Worm (Caenorhabditis elegans) whole organism, young adult: Measurements from ENCODE around the gene nhr-214.

ENCODE experiments used
- B0019.2 ChIP-seq: fragments of 200-800 bp; sonication (Bioruptor generic); conservative IDR thresholded peaks from 2 replicates; pipeline ENCODE4 v1.3.6; 2022; ENCODE audit warnings: missing genetic modification reagents, missing genetic modification characterization, missing compliant biosample characterization
- B0035.1 ChIP-seq: sonication (generic microtip); optimal IDR thresholded peaks from 2 replicates; lab custom pipeline; 2016; ENCODE audit warnings: missing genetic modification characterization, mild to moderate bottlenecking, missing compliant biosample characterization, missing genotype, missing genetic modification reagents
- D2030.7 ChIP-seq: fragments of 200-800 bp; sonication (Bioruptor generic); IDR thresholded peaks from 2 replicates; pipeline ENCODE4 v1.3.6; 2022; ENCODE audit warnings: missing genetic modification reagents, missing genetic modification characterization, missing compliant biosample characterization
- F10E7.11 ChIP-seq: sonication (generic microtip); optimal IDR thresholded peaks from 2 replicates; lab custom pipeline; 2017; ENCODE audit warnings: mild to moderate bottlenecking, missing genetic modification characterization, moderate library complexity, missing compliant biosample characterization
- F22D6.2 ChIP-seq: sonication (generic microtip); optimal IDR thresholded peaks from 2 replicates; lab custom pipeline; 2016; ENCODE audit warnings: mild to moderate bottlenecking, missing genetic modification characterization, missing compliant biosample characterization
- F39B2.1 ChIP-seq: fragments of 200-800 bp; sonication (Bioruptor generic); IDR thresholded peaks from 2 replicates; pipeline ENCODE4 v1.3.6; 2022; ENCODE audit warnings: missing genetic modification reagents, missing genetic modification characterization, missing compliant biosample characterization
- F49E8.2 ChIP-seq: sonication (generic microtip); optimal IDR thresholded peaks from 3 replicates; lab custom pipeline; 2017; ENCODE audit warnings: missing genetic modification characterization, mild to moderate bottlenecking, missing compliant biosample characterization, antibody characterized with exemption, moderate library complexity; ENCODE audit not compliant: insufficient read depth
- F55B11.4 ChIP-seq: sonication (generic microtip); optimal IDR thresholded peaks from 2 replicates; lab custom pipeline; 2016; ENCODE audit warnings: missing compliant biosample characterization, missing genetic modification characterization, borderline replicate concordance; ENCODE audit not compliant: insufficient read depth
- K11D2.4 ChIP-seq: fragments of 200-800 bp; sonication (Bioruptor generic); IDR thresholded peaks from 2 replicates; pipeline ENCODE4 v1.3.6; 2022; ENCODE audit warnings: missing genetic modification reagents, missing genetic modification characterization, missing compliant biosample characterization
- K12H6.12 ChIP-seq: fragments of 200-800 bp; sonication (Bioruptor generic); optimal IDR thresholded peaks from 2 replicates; lab custom pipeline; 2018; ENCODE audit warnings: mild to moderate bottlenecking, missing genetic modification characterization, missing compliant biosample characterization
- Y95B8A.8 ChIP-seq: fragments of 200-800 bp; sonication (Bioruptor generic); IDR thresholded peaks from 2 replicates; pipeline ENCODE4 v1.3.6; 2022; ENCODE audit warnings: missing genetic modification reagents, missing genetic modification characterization, missing compliant biosample characterization
- athp-1 ChIP-seq: sonication (generic microtip); optimal IDR thresholded peaks from 2 replicates; lab custom pipeline; 2017; ENCODE audit warnings: mild to moderate bottlenecking, missing genetic modification characterization, missing compliant biosample characterization
- attf-6 ChIP-seq: fragments of 200-800 bp; sonication (Bioruptor generic); IDR thresholded peaks from 2 replicates; pipeline ENCODE4 v1.3.6; 2022; ENCODE audit warnings: missing genetic modification reagents, missing genetic modification characterization, missing compliant biosample characterization
- bed-2 ChIP-seq: fragments of 200-800 bp; sonication (Bioruptor generic); IDR thresholded peaks from 2 replicates; pipeline ENCODE4 v1.3.6; 2022; ENCODE audit warnings: missing genetic modification reagents, missing genetic modification characterization, missing compliant biosample characterization
- cebp-1 ChIP-seq, 2 experiments: fragments of 200-800 bp in 1 of 2; sonication (Bioruptor generic) in 1 of 2; sonication (generic microtip) in 1 of 2; IDR thresholded peaks in 1 of 2; optimal IDR thresholded peaks in 1 of 2; 2 replicates each; pipeline versions ENCODE4 v1.3.6 to Lab custom; 2017 to 2022; ENCODE audit warnings: missing compliant biosample characterization in 2 of 2, missing genetic modification characterization in 2 of 2, mild to moderate bottlenecking in 1 of 2, missing genetic modification reagents in 1 of 2, moderate library complexity in 1 of 2
- ceh-27 ChIP-seq: fragments of 200-800 bp; sonication (Bioruptor generic); optimal IDR thresholded peaks from 2 replicates; lab custom pipeline; 2018; ENCODE audit warnings: mild to moderate bottlenecking, missing genetic modification characterization, moderate library complexity, missing compliant biosample characterization
- ceh-40 ChIP-seq: fragments of 200-800 bp; sonication (Bioruptor generic); IDR thresholded peaks from 2 replicates; pipeline ENCODE4 v1.3.6; 2022; ENCODE audit warnings: missing genetic modification characterization, missing compliant biosample characterization
- chd-7 ChIP-seq: sonication (generic microtip); optimal IDR thresholded peaks from 2 replicates; lab custom pipeline; 2016; ENCODE audit warnings: mild to moderate bottlenecking, missing genetic modification characterization, moderate library complexity, missing compliant biosample characterization
- dpff-1 ChIP-seq: sonication (generic microtip); optimal IDR thresholded peaks from 2 replicates; lab custom pipeline; 2017; ENCODE audit warnings: mild to moderate bottlenecking, missing genetic modification characterization, missing compliant biosample characterization
- dpl-1 ChIP-seq: fragments of 150-350 bp; optimal IDR thresholded peaks from 2 replicates; lab custom pipeline; 2014; ENCODE audit warnings: missing biosample characterization, missing genetic modification reagents, missing genetic modification characterization
- egl-18 ChIP-seq: fragments of 200-800 bp; sonication (Bioruptor generic); IDR thresholded peaks from 2 replicates; pipeline ENCODE4 v1.3.6; 2022; ENCODE audit warnings: missing genetic modification reagents, missing genetic modification characterization, missing compliant biosample characterization
- hlh-12 ChIP-seq: sonication (generic microtip); optimal IDR thresholded peaks from 2 replicates; lab custom pipeline; 2016; ENCODE audit warnings: missing genetic modification characterization, missing compliant biosample characterization
- hmg-20 ChIP-seq: fragments of 200-800 bp; sonication (Bioruptor generic); IDR thresholded peaks from 2 replicates; pipeline ENCODE4 v1.3.6; 2022; ENCODE audit warnings: missing genetic modification reagents, missing genetic modification characterization, missing compliant biosample characterization
- lag-1 ChIP-seq: fragments of 200-800 bp; sonication (Bioruptor generic); IDR thresholded peaks from 2 replicates; pipeline ENCODE4 v1.3.6; 2022; ENCODE audit warnings: missing genetic modification reagents, missing genetic modification characterization, missing compliant biosample characterization
- let-526 ChIP-seq: fragments of 200-800 bp; sonication (Bioruptor generic); IDR thresholded peaks from 2 replicates; pipeline ENCODE4 v1.3.6; 2022; ENCODE audit warnings: missing genetic modification reagents, missing genetic modification characterization, missing compliant biosample characterization
- lin-26 ChIP-seq: fragments of 200-800 bp; sonication (Bioruptor generic); IDR thresholded peaks from 2 replicates; pipeline ENCODE4 v1.3.6; 2022; ENCODE audit warnings: missing genetic modification reagents, missing genetic modification characterization, missing compliant biosample characterization
- lin-35 ChIP-seq, 3 experiments: fragments of 150-350 bp in 2 of 3; sonication (generic microtip) in 1 of 3; optimal IDR thresholded peaks; 2 replicates each; lab custom pipeline; 2014 to 2018; ENCODE audit warnings: missing biosample characterization in 3 of 3, missing genetic modification characterization in 3 of 3, missing genetic modification reagents in 3 of 3
- lin-54 ChIP-seq: fragments of 200-800 bp; sonication (Bioruptor generic); optimal IDR thresholded peaks from 2 replicates; lab custom pipeline; 2018; ENCODE audit warnings: mild to moderate bottlenecking, missing genetic modification characterization, missing compliant biosample characterization
- lir-1 ChIP-seq: fragments of 200-800 bp; sonication (Bioruptor generic); conservative IDR thresholded peaks from 2 replicates; pipeline ENCODE4 v1.3.6; 2022; ENCODE audit warnings: missing genetic modification reagents, missing genetic modification characterization, missing compliant biosample characterization
- lsl-1 ChIP-seq: fragments of 200-800 bp; sonication (Bioruptor generic); optimal IDR thresholded peaks from 2 replicates; lab custom pipeline; 2018; ENCODE audit warnings: mild to moderate bottlenecking, missing genetic modification characterization, moderate library complexity, missing compliant biosample characterization
- madf-10 ChIP-seq: sonication (generic microtip); optimal IDR thresholded peaks from 2 replicates; lab custom pipeline; 2016; ENCODE audit warnings: mild to moderate bottlenecking, missing genetic modification characterization, missing compliant biosample characterization
- madf-3 ChIP-seq: fragments of 200-800 bp; sonication (Bioruptor generic); IDR thresholded peaks from 2 replicates; pipeline ENCODE4 v1.3.6; 2022; ENCODE audit warnings: missing genetic modification reagents, missing genetic modification characterization, missing compliant biosample characterization
- madf-6 ChIP-seq: fragments of 200-800 bp; sonication (Bioruptor generic); IDR thresholded peaks from 2 replicates; pipeline ENCODE4 v1.3.6; 2022; ENCODE audit warnings: missing genetic modification reagents, missing genetic modification characterization, missing compliant biosample characterization
- mes-4 ChIP-seq: sonication (generic microtip); optimal IDR thresholded peaks from 2 replicates; lab custom pipeline; 2016; ENCODE audit warnings: missing genotype, missing genetic modification characterization, missing compliant biosample characterization
- nhr-120 ChIP-seq: fragments of 200-800 bp; sonication (Bioruptor generic); IDR thresholded peaks from 2 replicates; pipeline ENCODE4 v1.3.6; 2022; ENCODE audit warnings: missing genetic modification characterization, missing compliant biosample characterization
- nhr-179 ChIP-seq: sonication (generic microtip); optimal IDR thresholded peaks from 2 replicates; lab custom pipeline; 2016; ENCODE audit warnings: mild to moderate bottlenecking, missing genetic modification characterization, missing compliant biosample characterization
- rcor-1 ChIP-seq: fragments of 200-800 bp; sonication (Bioruptor generic); IDR thresholded peaks from 2 replicates; pipeline ENCODE4 v1.3.6; 2022; ENCODE audit warnings: missing genetic modification reagents, missing genetic modification characterization, missing compliant biosample characterization
- sdz-38 ChIP-seq: sonication (generic microtip); optimal IDR thresholded peaks from 2 replicates; lab custom pipeline; 2016; ENCODE audit warnings: missing genotype, missing genetic modification characterization, missing compliant biosample characterization
- snpc-1.3 ChIP-seq: sonication (generic microtip); optimal IDR thresholded peaks from 2 replicates; lab custom pipeline; 2017; ENCODE audit warnings: missing genetic modification characterization, mild to moderate bottlenecking, missing compliant biosample characterization, antibody characterized with exemption, moderate library complexity, missing genotype, missing genetic modification reagents; ENCODE audit not compliant: insufficient read depth
- somi-1 ChIP-seq: fragments of 200-800 bp; sonication (Bioruptor generic); optimal IDR thresholded peaks from 2 replicates; lab custom pipeline; 2018; ENCODE audit warnings: mild to moderate bottlenecking, missing genetic modification characterization, missing compliant biosample characterization
- sptf-2 ChIP-seq: fragments of 200-800 bp; sonication (Bioruptor generic); optimal IDR thresholded peaks from 2 replicates; lab custom pipeline; 2018; ENCODE audit warnings: mild to moderate bottlenecking, missing genetic modification characterization, missing compliant biosample characterization
- tbx-9 ChIP-seq: sonication (generic microtip); optimal IDR thresholded peaks from 2 replicates; lab custom pipeline; 2016; ENCODE audit warnings: borderline replicate concordance, missing genetic modification characterization, inconsistent platforms, missing compliant biosample characterization
- tlf-1 ChIP-seq: fragments of 200-800 bp; sonication (Bioruptor generic); optimal IDR thresholded peaks from 2 replicates; lab custom pipeline; 2018; ENCODE audit warnings: mild to moderate bottlenecking, missing genetic modification characterization, missing compliant biosample characterization
- xnd-1 ChIP-seq: sonication (generic microtip); optimal IDR thresholded peaks from 2 replicates; lab custom pipeline; 2016; ENCODE audit warnings: missing genotype, missing genetic modification reagents, missing genetic modification characterization, missing compliant biosample characterization
- zim-3 ChIP-seq: sonication (generic microtip); optimal IDR thresholded peaks from 2 replicates; lab custom pipeline; 2017; ENCODE audit warnings: mild to moderate bottlenecking, missing genetic modification characterization, moderate library complexity, missing compliant biosample characterization
- ztf-18 ChIP-seq: sonication (generic microtip); optimal IDR thresholded peaks from 2 replicates; lab custom pipeline; 2016; ENCODE audit warnings: missing genotype, mild to moderate bottlenecking, missing genetic modification characterization, missing compliant biosample characterization
- ztf-25 ChIP-seq: fragments of 200-800 bp; sonication (Bioruptor generic); IDR thresholded peaks from 2 replicates; pipeline ENCODE4 v1.3.6; 2022; ENCODE audit warnings: missing genetic modification reagents, missing genetic modification characterization, missing compliant biosample characterization

The nhr-214 gene

DNA sequence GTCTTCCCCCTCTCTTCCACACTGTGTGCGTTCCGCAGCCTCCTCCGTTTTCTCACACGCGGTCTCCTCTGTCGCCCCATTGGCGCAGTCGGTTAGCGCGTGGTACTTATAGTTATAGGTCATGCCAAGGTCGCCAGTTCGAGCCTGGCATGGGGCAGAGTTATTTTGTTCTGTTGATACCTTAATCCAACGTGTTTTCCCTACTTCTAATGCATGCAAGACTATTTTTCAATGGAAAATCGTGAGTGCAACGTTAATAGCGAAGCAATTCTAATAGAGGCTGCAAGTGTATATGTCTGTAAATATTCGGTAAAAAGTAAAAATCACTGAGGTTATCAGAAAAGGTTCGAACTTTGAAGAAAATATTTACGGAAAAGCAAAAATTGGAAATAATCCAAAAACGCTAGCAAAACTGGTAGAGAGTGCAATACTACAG, 40.8 kb downstream of the nhr-214 start (continued):
- no peak for TF ChIP-seq nhr-120 (GFP tag; lab: Robert Waterston, UW)
- TF ChIP-seq rcor-1 (GFP tag; lab: Robert Waterston, UW), result peak; percentile 70
- peak; percentile 54 for TF ChIP-seq ztf-18 (tag; lab: Kevin White, UChicago)
- TF ChIP-seq madf-6 (GFP tag; lab: Robert Waterston, UW), result peak; percentile 47; the same call in 1 of the 2 replicates
- no peak for TF ChIP-seq tlf-1 (GFP tag; lab: Kevin White, UChicago)
- peak; percentile 73 for TF ChIP-seq zim-3 (tag; lab: Kevin White, UChicago)
- no peak for TF ChIP-seq lag-1 (GFP tag; lab: Robert Waterston, UW)
- TF ChIP-seq sdz-38, result no peak
- TF ChIP-seq ceh-40 (GFP tag; lab: Robert Waterston, UW), result peak; percentile 63; the same call in 1 of the 2 replicates
- TF ChIP-seq egl-18 (GFP tag; lab: Robert Waterston, UW), result 0 out of 2 replicates have a peak, but pooled peaks have one; percentile 34
- TF ChIP-seq nhr-179, result peak; percentile 72
- TF ChIP-seq mes-4 (tag; lab: Kevin White, UChicago), result peak; percentile 86
- TF ChIP-seq lsl-1, result peak; percentile 27
- TF ChIP-seq ceh-27 (GFP tag; lab: Kevin White, UChicago), result peak; percentile 76
- peak; percentile 71 for TF ChIP-seq madf-10 (tag; lab: Kevin White, UChicago)
- peak; percentile 66 for TF ChIP-seq snpc-1.3 (tag; lab: Kevin White, UChicago)
- TF ChIP-seq F10E7.11 (tag; lab: Kevin White, UChicago), result peak; percentile 23
- TF ChIP-seq lin-54, result peak; percentile 32
- TF ChIP-seq sptf-2 (GFP tag; lab: Kevin White, UChicago), result peak; percentile 77
- TF ChIP-seq bed-2 (GFP tag; lab: Robert Waterston, UW), result no peak
- TF ChIP-seq xnd-1 (tag; lab: Kevin White, UChicago), result no peak
- no peak for TF ChIP-seq dpff-1 (tag; lab: Kevin White, UChicago)
- no peak for TF ChIP-seq madf-3 (GFP tag; lab: Robert Waterston, UW)
- TF ChIP-seq F49E8.2 (tag; lab: Kevin White, UChicago), result no peak
- TF ChIP-seq ztf-25 (GFP tag; lab: Robert Waterston, UW), result peak; percentile 60; the same call in 1 of the 2 replicates
- TF ChIP-seq F22D6.2, result peak; percentile 37
- peak; percentile 53 for TF ChIP-seq B0035.1 (tag; lab: Kevin White, UChicago)
- peak; percentile 83 for TF ChIP-seq lin-26 (GFP tag; lab: Robert Waterston, UW)
- peak; percentile 39 for TF ChIP-seq athp-1 (tag; lab: Kevin White, UChicago)
- TF ChIP-seq hmg-20 (GFP tag; lab: Robert Waterston, UW), result peak; percentile 69; the same call in 1 of the 2 replicates
- peak; percentile 72; the same call in 1 of the 2 replicates for TF ChIP-seq attf-6 (GFP tag; lab: Robert Waterston, UW)
- TF ChIP-seq F55B11.4, result no peak
- TF ChIP-seq chd-7 (tag; lab: Kevin White, UChicago), result peak; percentile 84
- peak; percentile 75 for TF ChIP-seq D2030.7 (GFP tag; lab: Robert Waterston, UW)
- no peak for TF ChIP-seq hlh-12
- no peak for TF ChIP-seq tbx-9 (tag; lab: Kevin White, UChicago)
- TF ChIP-seq cebp-1 (GFP tag; IDR thresholded peaks at IDR 0.05; lab: Robert Waterston, UW), result 0 out of 2 replicates have a peak, but pooled peaks have one; percentile 11
- TF ChIP-seq cebp-1 (tag; optimal IDR thresholded peaks at IDR 0.05; lab: Kevin White, UChicago), result peak; percentile 70
- peak; percentile 76 for TF ChIP-seq somi-1 (GFP tag; lab: Kevin White, UChicago)
- TF ChIP-seq lir-1, result peak; percentile 53
- TF ChIP-seq K11D2.4 (GFP tag; lab: Robert Waterston, UW), result no peak
- peak in 1 of 3 experiments; percentile 63 for TF ChIP-seq lin-35 (GFP tag; optimal IDR thresholded peaks at IDR 0.05; lab: Kevin White, UChicago)
- peak; percentile 56; the same call in 1 of the 2 replicates for TF ChIP-seq B0019.2 (GFP tag; lab: Robert Waterston, UW)
- TF ChIP-seq F39B2.1, result no peak
- 0 out of 2 replicates have a peak, but pooled peaks have one; percentile 13 for TF ChIP-seq let-526 (GFP tag; lab: Robert Waterston, UW)
- TF ChIP-seq K12H6.12, result peak; percentile 8
- no peak for TF ChIP-seq Y95B8A.8 (GFP tag; lab: Robert Waterston, UW)
- TF ChIP-seq dpl-1, result no peak
